Fruit fly (Drosophila melanogaster) whole organism, embryonic: ENCODE results near the gene CG15170.

Experiments used
- Atf6 ChIP-seq: fragments of 200-800 bp; sonication (Bioruptor generic); IDR thresholded peaks from 2 replicates; pipeline ENCODE4 v1.3.6; 2022; ENCODE audit warnings: missing biosample characterization, missing genetic modification characterization
- Bdp1 ChIP-seq: fragments of 200-800 bp; sonication (Bioruptor generic); optimal IDR thresholded peaks from 3 replicates; lab custom pipeline; 2016; ENCODE audit warnings: missing biosample characterization, missing genetic modification characterization
- CG1024 ChIP-seq: fragments of 200-800 bp; sonication (Bioruptor generic); IDR thresholded peaks from 2 replicates; pipeline ENCODE4 v1.3.6; 2022; ENCODE audit warnings: missing biosample characterization, missing genetic modification characterization
- CG11696 ChIP-seq: fragments of 200-800 bp; sonication (Bioruptor generic); IDR thresholded peaks from 2 replicates; pipeline ENCODE4 v1.3.6; 2022; ENCODE audit warnings: missing biosample characterization, missing genetic modification characterization
- CG11723 ChIP-seq: fragments of 200-800 bp; sonication (Bioruptor generic); optimal IDR thresholded peaks from 2 replicates; lab custom pipeline; 2017; ENCODE audit warnings: missing biosample characterization, mild to moderate bottlenecking, missing genetic modification characterization
- CG12219 ChIP-seq: fragments of 200-800 bp; sonication (Bioruptor generic); optimal IDR thresholded peaks from 3 replicates; lab custom pipeline; 2018; ENCODE audit warnings: missing biosample characterization, mild to moderate bottlenecking, missing genetic modification characterization
- CG14441 ChIP-seq: fragments of 200-800 bp; sonication (Bioruptor generic); IDR thresholded peaks from 2 replicates; pipeline ENCODE4 v1.3.6; 2022; ENCODE audit warnings: missing biosample characterization, missing genetic modification characterization
- CG16813 ChIP-seq: fragments of 200-800 bp; sonication (Bioruptor generic); IDR thresholded peaks from 3 replicates; pipeline ENCODE4 v1.3.6; 2022; ENCODE audit warnings: missing biosample characterization, missing genetic modification characterization; ENCODE audit not compliant: partially characterized antibody
- CG31388 ChIP-seq: fragments of 200-800 bp; sonication (Bioruptor generic); optimal IDR thresholded peaks from 2 replicates; lab custom pipeline; 2016; ENCODE audit warnings: missing biosample characterization, missing genetic modification characterization
- CG31441 ChIP-seq: fragments of 200-800 bp; sonication (Bioruptor generic); IDR thresholded peaks from 2 replicates; pipeline ENCODE4 v1.3.6; 2022; ENCODE audit warnings: missing biosample characterization, missing genetic modification characterization
- CG4360 ChIP-seq: fragments of 200-800 bp; sonication (Bioruptor generic); IDR thresholded peaks from 2 replicates; pipeline ENCODE4 v1.3.6; 2022; ENCODE audit warnings: missing biosample characterization, missing genetic modification characterization
- CG6175 ChIP-seq: fragments of 200-800 bp; sonication (Bioruptor generic); IDR thresholded peaks from 3 replicates; pipeline ENCODE4 v1.3.6; 2022; ENCODE audit warnings: missing biosample characterization, missing genetic modification characterization
- CG6654 ChIP-seq: fragments of 200-800 bp; sonication (Bioruptor generic); optimal IDR thresholded peaks from 2 replicates; lab custom pipeline; 2017; ENCODE audit warnings: missing biosample characterization, mild to moderate bottlenecking, missing genetic modification characterization
- CG8388 ChIP-seq: fragments of 200-800 bp; sonication (Bioruptor generic); optimal IDR thresholded peaks from 2 replicates; lab custom pipeline; 2019; ENCODE audit warnings: missing biosample characterization, mild to moderate bottlenecking, missing genetic modification characterization, moderate library complexity
- CG8924 ChIP-seq: fragments of 200-800 bp; optimal IDR thresholded peaks from 3 replicates; lab custom pipeline; 2019; ENCODE audit warnings: missing biosample characterization, mild to moderate bottlenecking, missing genetic modification characterization, moderate library complexity
- CG9876 ChIP-seq: fragments of 200-800 bp; sonication (Bioruptor generic); optimal IDR thresholded peaks from 2 replicates; lab custom pipeline; 2016; ENCODE audit warnings: missing biosample characterization, missing genetic modification characterization
- Camta ChIP-seq: fragments of 200-800 bp; sonication (Bioruptor generic); optimal IDR thresholded peaks from 2 replicates; lab custom pipeline; 2016; ENCODE audit warnings: missing biosample characterization, missing genetic modification characterization
- Dll ChIP-seq: fragments of 200-800 bp; sonication (Bioruptor generic); IDR thresholded peaks from 4 replicates; pipeline ENCODE4 v1.3.6; 2022; ENCODE audit warnings: missing biosample characterization, missing genetic modification characterization; ENCODE audit not compliant: partially characterized antibody
- Gsc ChIP-seq: fragments of 200-800 bp; sonication (Bioruptor generic); IDR thresholded peaks from 2 replicates; pipeline ENCODE4 v1.3.6; 2022; ENCODE audit warnings: missing biosample characterization, missing genetic modification characterization
- HLH3B ChIP-seq: fragments of 200-800 bp; sonication (Bioruptor generic); IDR thresholded peaks from 2 replicates; pipeline ENCODE4 v1.3.6; 2022; ENCODE audit warnings: missing biosample characterization, missing genetic modification characterization
- Hey ChIP-seq: fragments of 200-800 bp; sonication (Bioruptor generic); optimal IDR thresholded peaks from 3 replicates; lab custom pipeline; 2018; ENCODE audit warnings: missing biosample characterization, mild to moderate bottlenecking, missing genetic modification characterization
- Hr3 ChIP-seq: fragments of 200-800 bp; sonication (Bioruptor generic); optimal IDR thresholded peaks from 3 replicates; lab custom pipeline; 2016; ENCODE audit warnings: missing biosample characterization, missing genetic modification characterization
- Hr78 ChIP-seq, 2 experiments: fragments of 200-800 bp in 1 of 2; fragments of >200 bp in 1 of 2; sonication (Bioruptor generic) in 1 of 2; optimal IDR thresholded peaks; 2 replicates each; lab custom pipeline; 2017 to 2019; ENCODE audit warnings: missing biosample characterization in 2 of 2, missing genetic modification characterization in 2 of 2, mild to moderate bottlenecking in 1 of 2, moderate library complexity in 1 of 2
- Lhr ChIP-seq: fragments of 200-800 bp; sonication (Bioruptor generic); optimal IDR thresholded peaks from 3 replicates; lab custom pipeline; 2017; ENCODE audit warnings: mild to moderate bottlenecking, missing biosample characterization, missing genetic modification reagents, missing genetic modification characterization
- MTF-1 ChIP-seq: fragments of 200-800 bp; sonication (Bioruptor generic); optimal IDR thresholded peaks from 2 replicates; lab custom pipeline; 2018; ENCODE audit warnings: missing biosample characterization, mild to moderate bottlenecking, missing genetic modification characterization, borderline replicate concordance
- Mad ChIP-seq: fragments of 200-800 bp; sonication (Bioruptor generic); optimal IDR thresholded peaks from 2 replicates; lab custom pipeline; 2016; ENCODE audit warnings: missing biosample characterization, missing genetic modification characterization
- PHDP ChIP-seq: fragments of 200-800 bp; sonication (Bioruptor generic); optimal IDR thresholded peaks from 3 replicates; lab custom pipeline; 2018; ENCODE audit warnings: missing biosample characterization, mild to moderate bottlenecking, missing genetic modification characterization, moderate library complexity
- Trl ChIP-seq, 3 experiments: fragments of >200 bp in 2 of 3; fragments of 200-800 bp in 1 of 3; sonication (Bioruptor generic) in 1 of 3; optimal IDR thresholded peaks; 2 replicates in 1 of 3; 3 replicates in 2 of 3; lab custom pipeline; 2016 to 2017; ENCODE audit warnings: missing biosample characterization in 1 of 3, missing genetic modification characterization in 1 of 3
- ap ChIP-seq: fragments of 200-800 bp; sonication (Bioruptor generic); IDR thresholded peaks from 2 replicates; pipeline ENCODE4 v1.3.6; 2022; ENCODE audit warnings: missing biosample characterization, missing genetic modification characterization
- bsh ChIP-seq, 2 experiments: fragments of 200-800 bp; sonication (Bioruptor generic); optimal IDR thresholded peaks; 2 replicates each; lab custom pipeline; 2017 to 2018; ENCODE audit warnings: mild to moderate bottlenecking in 2 of 2, missing biosample characterization in 2 of 2, missing genetic modification characterization in 2 of 2, moderate library complexity in 1 of 2
- cad ChIP-seq: fragments of >200 bp; optimal IDR thresholded peaks from 2 replicates; lab custom pipeline; 2017; ENCODE audit warnings: missing biosample characterization, missing genetic modification characterization
- caup ChIP-seq: fragments of 200-800 bp; sonication (Bioruptor generic); optimal IDR thresholded peaks from 3 replicates; lab custom pipeline; 2017; ENCODE audit warnings: missing biosample characterization, mild to moderate bottlenecking, missing genetic modification characterization, moderate library complexity; ENCODE audit not compliant: severe bottlenecking
- disco-r ChIP-seq: fragments of 200-800 bp; sonication (Bioruptor generic); optimal IDR thresholded peaks from 2 replicates; lab custom pipeline; 2016; ENCODE audit warnings: missing biosample characterization, missing genetic modification characterization
- dmrt11E ChIP-seq: fragments of 200-800 bp; sonication (Bioruptor generic); optimal IDR thresholded peaks from 3 replicates; lab custom pipeline; 2018; ENCODE audit warnings: missing biosample characterization, mild to moderate bottlenecking, missing genetic modification characterization, moderate library complexity
- dmrt99B ChIP-seq: fragments of 200-800 bp; sonication (Bioruptor generic); optimal IDR thresholded peaks from 2 replicates; lab custom pipeline; 2018; ENCODE audit warnings: missing biosample characterization, mild to moderate bottlenecking, missing genetic modification characterization, moderate library complexity
- dpn ChIP-seq, 2 experiments: fragments of 200-800 bp; sonication (Bioruptor generic); optimal IDR thresholded peaks; 3 replicates each; lab custom pipeline; 2016; ENCODE audit warnings: missing biosample characterization in 2 of 2, missing genetic modification characterization in 2 of 2
- en ChIP-seq: fragments of 200-800 bp; sonication (Bioruptor generic); optimal IDR thresholded peaks from 2 replicates; lab custom pipeline; 2016; ENCODE audit warnings: missing biosample characterization, missing genetic modification characterization
- eyg ChIP-seq: fragments of 200-800 bp; sonication (Bioruptor generic); optimal IDR thresholded peaks from 3 replicates; lab custom pipeline; 2016; ENCODE audit warnings: missing biosample characterization, missing genetic modification characterization
- grau ChIP-seq: fragments of 200-800 bp; optimal IDR thresholded peaks from 3 replicates; lab custom pipeline; 2019; ENCODE audit warnings: missing biosample characterization, mild to moderate bottlenecking, missing genetic modification characterization, moderate library complexity
- gsb-n ChIP-seq: fragments of 200-800 bp; sonication (Bioruptor generic); optimal IDR thresholded peaks from 3 replicates; lab custom pipeline; 2018; ENCODE audit warnings: missing biosample characterization, mild to moderate bottlenecking, missing genetic modification characterization
- hbn ChIP-seq: fragments of 200-800 bp; sonication (Bioruptor generic); IDR thresholded peaks from 2 replicates; pipeline ENCODE4 v1.3.6; 2022; ENCODE audit warnings: missing biosample characterization, missing genetic modification characterization; ENCODE audit not compliant: partially characterized antibody
- ind ChIP-seq: fragments of 200-800 bp; sonication (Bioruptor generic); optimal IDR thresholded peaks from 3 replicates; lab custom pipeline; 2016; ENCODE audit warnings: missing biosample characterization, missing genetic modification characterization
- jing ChIP-seq: fragments of 200-800 bp; sonication (Bioruptor generic); optimal IDR thresholded peaks from 2 replicates; lab custom pipeline; 2018; ENCODE audit warnings: missing biosample characterization, mild to moderate bottlenecking, missing genetic modification characterization
- sd ChIP-seq: fragments of 200-800 bp; sonication (Bioruptor generic); optimal IDR thresholded peaks from 3 replicates; lab custom pipeline; 2018; ENCODE audit warnings: missing biosample characterization, mild to moderate bottlenecking, missing genetic modification characterization, moderate library complexity
- sr ChIP-seq: fragments of 200-800 bp; sonication (Bioruptor generic); IDR thresholded peaks from 3 replicates; pipeline ENCODE4 v1.3.6; 2022; ENCODE audit warnings: missing biosample characterization, missing genetic modification characterization
- stwl ChIP-seq: fragments of 200-800 bp; sonication (Bioruptor generic); optimal IDR thresholded peaks from 3 replicates; lab custom pipeline; 2018; ENCODE audit warnings: missing biosample characterization, mild to moderate bottlenecking, missing genetic modification characterization, moderate library complexity
- sug ChIP-seq: fragments of 200-800 bp; optimal IDR thresholded peaks from 2 replicates; lab custom pipeline; 2019; ENCODE audit warnings: missing biosample characterization, mild to moderate bottlenecking, missing genetic modification characterization, moderate library complexity
- tna ChIP-seq: fragments of 200-800 bp; sonication (Bioruptor generic); IDR thresholded peaks from 2 replicates; pipeline ENCODE4 v1.3.6; 2022; ENCODE audit warnings: missing biosample characterization, missing genetic modification characterization; ENCODE audit not compliant: partially characterized antibody
- tx ChIP-seq: fragments of 200-800 bp; sonication (Bioruptor generic); optimal IDR thresholded peaks from 2 replicates; lab custom pipeline; 2016; ENCODE audit warnings: missing biosample characterization, missing genetic modification characterization
- wor ChIP-seq: fragments of 200-800 bp; sonication (Bioruptor generic); IDR thresholded peaks from 2 replicates; pipeline ENCODE4 v1.3.6; 2022; ENCODE audit warnings: missing biosample characterization, missing genetic modification characterization

The CG15170 gene

DNA sequence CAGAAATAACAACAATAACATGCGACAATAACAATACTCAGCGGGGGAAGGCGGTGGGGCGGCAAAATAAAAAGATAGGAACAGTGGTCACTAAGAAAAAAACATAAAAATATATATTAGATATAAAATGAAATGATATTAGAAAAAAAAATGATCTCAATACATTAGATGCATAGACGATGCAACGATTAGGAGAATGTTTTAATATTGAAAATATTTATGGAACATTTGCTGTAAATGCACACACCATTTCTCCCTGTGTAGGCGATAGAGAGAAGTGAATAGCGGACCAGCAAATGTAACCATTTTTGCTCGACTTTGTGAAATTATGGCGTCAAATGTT, 23.8 kb downstream of the CG15170 start (continued):
- TF ChIP-seq CG12219 (GFP tag; lab: Kevin White, UChicago) (peak; percentile 37), cad (no peak), Atf6 (GFP tag; lab: Robert Waterston, UW) (peak; percentile 96), sr (GFP tag; lab: Robert Waterston, UW) (no peak), CG16813 (GFP tag; lab: Robert Waterston, UW) (no peak), MTF-1 (GFP tag; lab: Kevin White, UChicago) (peak; percentile 61), Lhr (GFP tag; lab: Kevin White, UChicago) (no peak), Bdp1 (no peak), dmrt99B (peak; percentile 76), CG31441 (GFP tag; lab: Robert Waterston, UW) (peak; percentile 66), jing (GFP tag; lab: Kevin White, UChicago) (no peak), Camta (GFP tag; lab: Kevin White, UChicago) (no peak), wor (peak; percentile 61), Gsc (no peak), CG9876 (GFP tag; lab: Kevin White, UChicago) (no peak), caup (GFP tag; lab: Kevin White, UChicago) (peak; percentile 81), CG11696 (peak; percentile 85), CG31388 (GFP tag; lab: Kevin White, UChicago) (peak; percentile 37), CG1024 (GFP tag; lab: Robert Waterston, UW) (peak; percentile 48), CG4360 (GFP tag; lab: Robert Waterston, UW) (0 out of 2 replicates have a peak, but pooled peaks have one; percentile 51), Dll (GFP tag; lab: Robert Waterston, UW) (no peak), tx (peak; percentile 28), gsb-n (tag; lab: Kevin White, UChicago) (peak; percentile 19), dmrt11E (tag; lab: Kevin White, UChicago) (peak; percentile 60), CG6654 (GFP tag; lab: Kevin White, UChicago) (peak; percentile 30), CG14441 (GFP tag; lab: Robert Waterston, UW) (peak; percentile 89), tna (GFP tag; lab: Robert Waterston, UW) (no peak), HLH3B (GFP tag; lab: Robert Waterston, UW) (peak; percentile 84), ind (GFP tag; lab: Kevin White, UChicago) (peak; percentile 86), grau (tag; lab: Kevin White, UChicago) (peak; percentile 88), ap (GFP tag; lab: Robert Waterston, UW) (peak; percentile 59), CG8388 (GFP tag; lab: Kevin White, UChicago) (peak; percentile 57), Hr3 (peak; percentile 47), Mad (peak; percentile 16), eyg (GFP tag; lab: Kevin White, UChicago) (peak; percentile 18), CG8924 (tag; lab: Kevin White, UChicago) (peak; percentile 77), stwl (tag; lab: Kevin White, UChicago) (peak; percentile 6), bsh (GFP tag; optimal IDR thresholded peaks at IDR 0.05; lab: Kevin White, UChicago) (peak in 1 of 2 experiments; percentile 66), hbn (GFP tag; lab: Robert Waterston, UW) (no peak), Hr78 (GFP tag; optimal IDR thresholded peaks at IDR 0.05; lab: Kevin White, UChicago) (no peak), dpn (GFP tag; optimal IDR thresholded peaks at IDR 0.05; lab: Kevin White, UChicago) (peak; percentile 45 to 63), sd (peak; percentile 44), Hey (no peak), Trl (optimal IDR thresholded peaks at IDR 0.05; lab: Kevin White, UChicago) (no peak), Trl (GFP tag; optimal IDR thresholded peaks at IDR 0.05; lab: Kevin White, UChicago) (no peak), PHDP (tag; lab: Kevin White, UChicago) (peak; percentile 84), en (GFP tag; lab: Kevin White, UChicago) (no peak), sug (peak; percentile 87), CG6175 (peak; percentile 88), disco-r (GFP tag; lab: Kevin White, UChicago) (peak; percentile 0), CG11723 (GFP tag; lab: Kevin White, UChicago) (no peak)
